Worm (Caenorhabditis elegans) whole organism, late embryonic: ENCODE data around the gene ZK637.15.

Source experiments
- C08G9.2 ChIP-seq: sonication (generic microtip); optimal IDR thresholded peaks from 2 replicates; lab custom pipeline; 2016; ENCODE audit warnings: mild to moderate bottlenecking, missing genetic modification characterization, moderate library complexity, missing compliant biosample characterization
- C38D4.7 ChIP-seq: fragments of 200-800 bp; sonication (Bioruptor generic); optimal IDR thresholded peaks from 2 replicates; lab custom pipeline; 2018; ENCODE audit warnings: mild to moderate bottlenecking, missing genetic modification characterization, moderate library complexity, missing compliant biosample characterization
- F13H6.1 ChIP-seq: sonication (generic microtip); optimal IDR thresholded peaks from 2 replicates; lab custom pipeline; 2016; ENCODE audit warnings: missing genetic modification characterization, missing compliant biosample characterization
- T23F11.4 ChIP-seq: fragments of 200-800 bp; sonication (Bioruptor generic); optimal IDR thresholded peaks from 2 replicates; lab custom pipeline; 2018; ENCODE audit warnings: mild to moderate bottlenecking, missing genetic modification characterization, missing compliant biosample characterization
- ahr-1 ChIP-seq: sonication (generic microtip); optimal IDR thresholded peaks from 2 replicates; lab custom pipeline; 2016; ENCODE audit warnings: missing genetic modification characterization, missing compliant biosample characterization
- ama-1 ChIP-seq: fragments of 150-350 bp; optimal IDR thresholded peaks from 2 replicates; lab custom pipeline; 2014
- ceh-14 ChIP-seq: sonication (generic microtip); optimal IDR thresholded peaks from 2 replicates; lab custom pipeline; 2016; ENCODE audit warnings: missing genotype, missing genetic modification characterization, missing compliant biosample characterization
- ceh-18 ChIP-seq: sonication (generic microtip); optimal IDR thresholded peaks from 2 replicates; lab custom pipeline; 2016; ENCODE audit warnings: missing genetic modification characterization, missing compliant biosample characterization
- ceh-19 ChIP-seq: fragments of 200-800 bp; sonication (Bioruptor generic); optimal IDR thresholded peaks from 2 replicates; lab custom pipeline; 2018; ENCODE audit warnings: mild to moderate bottlenecking, missing genetic modification characterization, missing compliant biosample characterization
- ceh-2 ChIP-seq: sonication (generic microtip); optimal IDR thresholded peaks from 2 replicates; lab custom pipeline; 2016; ENCODE audit warnings: missing genotype, missing genetic modification characterization, missing compliant biosample characterization
- ceh-24 ChIP-seq: sonication (generic microtip); optimal IDR thresholded peaks from 2 replicates; lab custom pipeline; 2016; ENCODE audit warnings: mild to moderate bottlenecking, missing genetic modification characterization, missing compliant biosample characterization
- ceh-30 ChIP-seq: fragments of 150-350 bp; optimal IDR thresholded peaks from 2 replicates; lab custom pipeline; 2014; ENCODE audit warnings: missing biosample characterization, missing genetic modification characterization
- ceh-34 ChIP-seq: sonication (generic microtip); optimal IDR thresholded peaks from 2 replicates; lab custom pipeline; 2016; ENCODE audit warnings: mild to moderate bottlenecking, missing genetic modification characterization, missing compliant biosample characterization
- ceh-48 ChIP-seq: sonication (generic microtip); optimal IDR thresholded peaks from 2 replicates; lab custom pipeline; 2016; ENCODE audit warnings: missing genetic modification characterization, inconsistent platforms, missing compliant biosample characterization
- ceh-6 ChIP-seq: fragments of 200-800 bp; sonication (Bioruptor generic); optimal IDR thresholded peaks from 2 replicates; lab custom pipeline; 2018; ENCODE audit warnings: mild to moderate bottlenecking, missing genetic modification characterization, missing compliant biosample characterization
- ceh-9 ChIP-seq: sonication (generic microtip); optimal IDR thresholded peaks from 2 replicates; lab custom pipeline; 2016; ENCODE audit warnings: mild to moderate bottlenecking, missing genetic modification characterization, inconsistent platforms, missing compliant biosample characterization
- che-1 ChIP-seq: sonication (generic microtip); optimal IDR thresholded peaks from 2 replicates; lab custom pipeline; 2016; ENCODE audit warnings: mild to moderate bottlenecking, missing genetic modification characterization, missing compliant biosample characterization
- dve-1 ChIP-seq: sonication (generic microtip); optimal IDR thresholded peaks from 2 replicates; lab custom pipeline; 2017; ENCODE audit warnings: antibody characterized with exemption, mild to moderate bottlenecking, missing genetic modification characterization, missing compliant biosample characterization
- elt-4 ChIP-seq: sonication (generic microtip); optimal IDR thresholded peaks from 2 replicates; lab custom pipeline; 2016; ENCODE audit warnings: missing genetic modification characterization, missing compliant biosample characterization
- eyg-1 ChIP-seq: sonication (generic microtip); optimal IDR thresholded peaks from 2 replicates; lab custom pipeline; 2016; ENCODE audit warnings: missing genotype, missing genetic modification characterization, missing compliant biosample characterization
- fkh-6 ChIP-seq: sonication (generic microtip); optimal IDR thresholded peaks from 2 replicates; lab custom pipeline; 2016; ENCODE audit warnings: missing genetic modification characterization, missing compliant biosample characterization
- gmeb-2 ChIP-seq: sonication (generic microtip); optimal IDR thresholded peaks from 2 replicates; lab custom pipeline; 2016; ENCODE audit warnings: missing genetic modification characterization, inconsistent platforms, missing compliant biosample characterization
- hlh-30 ChIP-seq: sonication (generic microtip); optimal IDR thresholded peaks from 2 replicates; lab custom pipeline; 2017; ENCODE audit warnings: antibody characterized with exemption, missing genetic modification characterization, missing compliant biosample characterization; ENCODE audit not compliant: insufficient read depth
- hlh-6 ChIP-seq: sonication (generic microtip); optimal IDR thresholded peaks from 2 replicates; lab custom pipeline; 2016; ENCODE audit warnings: missing genotype, missing genetic modification characterization, missing compliant biosample characterization
- hlh-8 ChIP-seq: sonication (generic microtip); optimal IDR thresholded peaks from 2 replicates; lab custom pipeline; 2016; ENCODE audit warnings: missing genotype, missing genetic modification characterization, missing compliant biosample characterization
- lim-6 ChIP-seq: sonication (generic microtip); optimal IDR thresholded peaks from 2 replicates; lab custom pipeline; 2016; ENCODE audit warnings: missing genetic modification characterization, missing compliant biosample characterization
- lin-11 ChIP-seq: fragments of 200-800 bp; sonication (Bioruptor generic); optimal IDR thresholded peaks from 2 replicates; lab custom pipeline; 2018; ENCODE audit warnings: mild to moderate bottlenecking, missing genetic modification characterization, missing compliant biosample characterization
- madf-2 ChIP-seq: sonication (generic microtip); optimal IDR thresholded peaks from 2 replicates; lab custom pipeline; 2017; ENCODE audit warnings: missing genetic modification characterization, missing compliant biosample characterization
- odd-2 ChIP-seq: sonication (generic microtip); optimal IDR thresholded peaks from 2 replicates; lab custom pipeline; 2017; ENCODE audit warnings: antibody characterized with exemption, mild to moderate bottlenecking, missing genetic modification characterization, missing compliant biosample characterization
- pha-2 ChIP-seq: sonication (generic microtip); optimal IDR thresholded peaks from 2 replicates; lab custom pipeline; 2017; ENCODE audit warnings: mild to moderate bottlenecking, missing genetic modification characterization, missing compliant biosample characterization
- pha-4 ChIP-seq: fragments of 150-350 bp; optimal IDR thresholded peaks from 2 replicates; lab custom pipeline; 2018; ENCODE audit warnings: missing biosample characterization, missing genetic modification reagents, missing genetic modification characterization
- pqm-1 ChIP-seq: sonication (generic microtip); optimal IDR thresholded peaks from 2 replicates; lab custom pipeline; 2016; ENCODE audit warnings: missing genetic modification characterization, missing compliant biosample characterization
- rnt-1 ChIP-seq: sonication (generic microtip); optimal IDR thresholded peaks from 2 replicates; lab custom pipeline; 2016; ENCODE audit warnings: missing genetic modification characterization, missing compliant biosample characterization
- syd-9 ChIP-seq: sonication (generic microtip); optimal IDR thresholded peaks from 2 replicates; lab custom pipeline; 2016; ENCODE audit warnings: mild to moderate bottlenecking, missing genetic modification characterization, moderate library complexity, missing compliant biosample characterization
- tbx-2 ChIP-seq: sonication (generic microtip); optimal IDR thresholded peaks from 2 replicates; lab custom pipeline; 2016; ENCODE audit warnings: missing genetic modification characterization, missing compliant biosample characterization
- tbx-7 ChIP-seq: sonication (generic microtip); optimal IDR thresholded peaks from 2 replicates; lab custom pipeline; 2016; ENCODE audit warnings: missing genotype, missing genetic modification characterization, missing compliant biosample characterization
- ttx-3 ChIP-seq: sonication (generic microtip); optimal IDR thresholded peaks from 2 replicates; lab custom pipeline; 2016; ENCODE audit warnings: missing genetic modification reagents, missing genetic modification characterization, missing compliant biosample characterization
- unc-3 ChIP-seq, 2 experiments: fragments of 200-800 bp in 1 of 2; sonication (Bioruptor generic) in 1 of 2; sonication (generic microtip) in 1 of 2; conservative IDR thresholded peaks in 1 of 2; optimal IDR thresholded peaks in 1 of 2; 2 replicates each; pipeline versions ENCODE4 v1.3.6 to Lab custom; 2016 to 2022; ENCODE audit warnings: missing compliant biosample characterization in 2 of 2, missing genetic modification characterization in 2 of 2, missing genetic modification reagents in 1 of 2
- unc-42 ChIP-seq: sonication (generic microtip); optimal IDR thresholded peaks from 2 replicates; lab custom pipeline; 2016; ENCODE audit warnings: missing genotype, missing genetic modification characterization, missing compliant biosample characterization
- unc-55 ChIP-seq: sonication (generic microtip); optimal IDR thresholded peaks from 2 replicates; lab custom pipeline; 2017; ENCODE audit warnings: missing biosample characterization, missing genetic modification reagents, missing genetic modification characterization
- unc-86 ChIP-seq: sonication (generic microtip); optimal IDR thresholded peaks from 2 replicates; lab custom pipeline; 2016; ENCODE audit warnings: missing genetic modification characterization, missing compliant biosample characterization
- ztf-16 ChIP-seq: sonication (generic microtip); optimal IDR thresholded peaks from 2 replicates; lab custom pipeline; 2017; ENCODE audit warnings: missing genetic modification characterization, missing compliant biosample characterization

ZK637.15 gene

ce11 chrIII:8925539-8925938 is 5.7 kb downstream of the ZK637.15 start:
- no peak for TF ChIP-seq T23F11.4 (GFP tag; lab: Kevin White, UChicago)
- no peak for TF ChIP-seq tbx-2 (tag; lab: Kevin White, UChicago)

ce11 chrIII:8926512-8926911 is 6.6 kb downstream of the ZK637.15 start:
- TF ChIP-seq unc-42 (tag; lab: Kevin White, UChicago), result no peak
- TF ChIP-seq unc-55 (GFP tag; lab: Kevin White, UChicago), result peak; percentile 36
- TF ChIP-seq, all 69 proteins: peak for 1

ce11 chrIII:8929723-8930122 is 9.8 kb downstream of the ZK637.15 start, which contains the start of gene arrd-15:
Gene arrd-15, plus strand, starts transcription at chrIII:8930023.
- TF ChIP-seq ceh-30 (tag; lab: Kevin White, UChicago) (no peak), ceh-34 (tag; lab: Kevin White, UChicago) (peak; percentile 26)
- TF ChIP-seq, all 69 proteins: peak for 1

- TF ChIP-seq hlh-8 (tag; lab: Kevin White, UChicago) (no peak), lim-6 (tag; lab: Kevin White, UChicago) (no peak), che-1 (no peak), pqm-1 (tag; lab: Kevin White, UChicago) (no peak), pha-4 (tag; lab: Kevin White, UChicago) (no peak), rnt-1 (tag; lab: Kevin White, UChicago) (no peak), ama-1 (lab: Kevin White, UChicago) (no peak), hlh-6 (tag; lab: Kevin White, UChicago) (no peak), unc-3 (GFP tag; conservative IDR thresholded peaks at IDR 0.05; lab: Robert Waterston, UW) (no peak), unc-3 (tag; optimal IDR thresholded peaks at IDR 0.05; lab: Kevin White, UChicago) (no peak), dve-1 (no peak), ceh-2 (tag; lab: Kevin White, UChicago) (no peak), ahr-1 (tag; lab: Kevin White, UChicago) (no peak), elt-4 (tag; lab: Kevin White, UChicago) (no peak), madf-2 (tag; lab: Kevin White, UChicago) (no peak), ztf-16 (no peak), ceh-18 (tag; lab: Kevin White, UChicago) (no peak)
- TF ChIP-seq, all 69 proteins: peak for 0
Observed at ce11 chrIII:8933696-8934095, 13.8 kb downstream of the ZK637.15 start.

- no peak for TF ChIP-seq eyg-1 (tag; lab: Kevin White, UChicago)
- TF ChIP-seq ceh-34 (tag; lab: Kevin White, UChicago), result no peak
- TF ChIP-seq unc-55 (GFP tag; lab: Kevin White, UChicago), result no peak
- TF ChIP-seq pha-2 (tag; lab: Kevin White, UChicago), result no peak
- TF ChIP-seq tbx-7, result no peak
- TF ChIP-seq ttx-3, result no peak
- no peak for TF ChIP-seq F13H6.1 (tag; lab: Kevin White, UChicago)
- no peak for TF ChIP-seq lin-11 (tag; lab: Kevin White, UChicago)
- TF ChIP-seq gmeb-2, result no peak
- TF ChIP-seq, all 69 proteins: peak for 0
Observed at ce11 chrIII:8934378-8934777, 14.5 kb downstream of the ZK637.15 start.

- TF ChIP-seq pha-4 (tag; lab: Kevin White, UChicago) (no peak), unc-86 (peak; percentile 91), ama-1 (lab: Kevin White, UChicago) (no peak), rnt-1 (tag; lab: Kevin White, UChicago) (peak; percentile 82), ceh-48 (tag; lab: Kevin White, UChicago) (peak; percentile 82), ceh-14 (tag; lab: Kevin White, UChicago) (peak; percentile 91), C08G9.2 (peak; percentile 76), ceh-2 (tag; lab: Kevin White, UChicago) (peak; percentile 86), unc-3 (GFP tag; conservative IDR thresholded peaks at IDR 0.05; lab: Robert Waterston, UW) (peak; percentile 67), unc-3 (tag; optimal IDR thresholded peaks at IDR 0.05; lab: Kevin White, UChicago) (peak; percentile 85), odd-2 (tag; lab: Kevin White, UChicago) (peak; percentile 78), hlh-30 (tag; lab: Kevin White, UChicago) (peak; percentile 4), T23F11.4 (GFP tag; lab: Kevin White, UChicago) (peak; percentile 85), C38D4.7 (GFP tag; lab: Kevin White, UChicago) (peak; percentile 86), ceh-6 (GFP tag; lab: Kevin White, UChicago) (peak; percentile 93), ceh-30 (tag; lab: Kevin White, UChicago) (no peak), fkh-6 (peak; percentile 93), tbx-7 (peak; percentile 59), ceh-9 (peak; percentile 66), ceh-18 (tag; lab: Kevin White, UChicago) (peak; percentile 84), ceh-19 (GFP tag; lab: Kevin White, UChicago) (peak; percentile 95), syd-9 (peak; percentile 91), ceh-24 (tag; lab: Kevin White, UChicago) (peak; percentile 85)
Observed at ce11 chrIII:8937571-8937970, 17.7 kb downstream of the ZK637.15 start.
